Worm (Caenorhabditis elegans): ENCODE results near the gene C50F7.9.

Gene C50F7.9

DNA sequence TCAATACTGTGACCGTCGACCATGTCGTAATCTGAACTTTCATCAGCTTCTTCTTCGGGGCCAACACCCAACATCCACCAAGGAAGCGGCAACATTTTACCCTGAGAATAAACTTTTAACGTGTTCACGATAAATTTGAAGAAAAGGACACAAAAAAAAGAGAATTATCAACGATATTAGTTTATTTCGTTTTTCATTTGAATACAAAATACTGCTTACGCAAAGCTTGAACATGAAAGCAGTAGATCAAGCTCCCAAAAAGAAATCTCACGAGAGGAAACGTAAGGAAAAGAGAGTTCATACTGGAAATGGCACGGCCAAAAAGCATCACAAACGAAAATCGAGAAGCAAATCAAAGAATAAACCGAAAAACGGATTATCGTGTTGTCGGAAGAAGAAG lies 31.9 kb upstream of the C50F7.9 start, which contains the start of the genes C46A5.6 and C46A5.1:
Gene C46A5.6 (minus strand): TSS at position 101 of the 400 bp plus-strand sequence.
Gene C46A5.1 (plus strand): TSS at position 184 of the 400 bp plus-strand sequence.
- no peak for TF ChIP-seq mab-5 (tag; optimal IDR thresholded peaks at IDR 0.05)
- TF ChIP-seq sptf-1 (tag; optimal IDR thresholded peaks at IDR 0.05): no peak
- no peak for TF ChIP-seq tbx-8 (GFP tag; optimal IDR thresholded peaks at IDR 0.05)
- TF ChIP-seq mep-1 (tag; optimal IDR thresholded peaks at IDR 0.05): no peak

DNA sequence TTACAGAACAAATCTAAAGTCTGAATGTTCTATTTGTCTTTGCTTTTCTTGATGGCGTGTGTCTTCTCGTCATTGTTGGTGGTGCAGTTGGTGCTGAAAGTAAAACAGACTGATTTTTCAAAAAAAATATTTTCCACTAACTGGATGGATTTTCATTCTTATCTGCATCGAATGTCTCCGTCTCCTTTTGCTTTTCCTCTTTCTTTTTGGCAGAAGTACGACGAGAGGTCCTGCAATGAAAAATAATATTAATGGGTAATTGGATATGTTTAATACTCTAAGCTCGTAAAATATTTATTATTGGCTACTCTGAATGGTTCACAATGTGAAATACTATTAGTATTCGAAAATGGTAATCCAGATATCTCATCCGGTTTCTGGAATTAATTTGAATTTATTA lies 28.3 kb upstream of the C50F7.9 start, which contains the start of gene del-7:
Gene del-7 (plus strand): TSS at position 301 of the 400 bp plus-strand sequence.
- TF ChIP-seq bed-3 (GFP tag; optimal IDR thresholded peaks at IDR 0.05) (no peak), nhr-2 (tag; optimal IDR thresholded peaks at IDR 0.05) (no peak), ces-1 (GFP tag; optimal IDR thresholded peaks at IDR 0.05) (no peak), hlh-1 (tag; optimal IDR thresholded peaks at IDR 0.05) (no peak), elt-1 (tag; optimal IDR thresholded peaks at IDR 0.05; ENCODE audit: borderline replicate concordance, insufficient read depth) (no peak), lin-32 (GFP tag; optimal IDR thresholded peaks at IDR 0.05) (no peak), mep-1 (tag; optimal IDR thresholded peaks at IDR 0.05) (no peak), ceh-43 (GFP tag; optimal IDR thresholded peaks at IDR 0.05) (no peak), flh-1 (GFP tag; optimal IDR thresholded peaks at IDR 0.05) (no peak), nhr-76 (tag; optimal IDR thresholded peaks at IDR 0.05) (no peak), elt-3 (tag; optimal IDR thresholded peaks at IDR 0.05) (no peak), tbx-8 (GFP tag; optimal IDR thresholded peaks at IDR 0.05) (no peak), drap-1 (GFP tag; optimal IDR thresholded peaks at IDR 0.05) (no peak), ceh-83 (GFP tag; optimal IDR thresholded peaks at IDR 0.05) (no peak)

DNA sequence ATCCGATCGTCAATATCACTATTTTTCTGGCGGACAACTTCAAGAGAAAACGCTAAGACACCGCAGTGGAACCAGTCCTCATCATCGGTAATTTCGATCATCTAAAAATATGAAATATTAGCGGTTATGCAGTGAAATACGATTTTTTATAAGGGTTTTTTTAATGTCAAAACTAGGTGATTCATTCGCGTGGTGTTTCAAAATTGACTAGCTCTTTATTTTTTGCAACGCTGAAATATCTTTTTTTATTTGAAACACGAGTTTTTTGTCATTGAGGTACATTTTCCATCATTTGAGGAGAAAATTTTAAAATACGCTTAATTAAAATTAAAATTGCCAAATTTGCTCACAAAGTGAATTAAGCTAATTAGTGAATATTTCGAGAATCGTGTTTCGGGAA lies 27.7 kb upstream of the C50F7.9 start, which contains the start of gene dsb-3:
Gene dsb-3 (minus strand): TSS at position 101 of the 400 bp plus-strand sequence.
- no peak for TF ChIP-seq unc-39 (tag; optimal IDR thresholded peaks at IDR 0.05)
- no peak for TF ChIP-seq nhr-28 (tag; optimal IDR thresholded peaks at IDR 0.05)
- TF ChIP-seq snpc-4 (tag; optimal IDR thresholded peaks at IDR 0.05): no peak
- TF ChIP-seq lsy-2 (tag; optimal IDR thresholded peaks at IDR 0.05): no peak
- TF ChIP-seq drap-1 (GFP tag; optimal IDR thresholded peaks at IDR 0.05): no peak
- TF ChIP-seq pha-4 (tag; optimal IDR thresholded peaks at IDR 0.05): no peak
- TF ChIP-seq unc-120 (tag; optimal IDR thresholded peaks at IDR 0.05; ENCODE audit: poor library complexity, severe bottlenecking): no peak
- TF ChIP-seq mls-2 (tag; optimal IDR thresholded peaks at IDR 0.05): no peak
- TF ChIP-seq lin-32 (GFP tag; optimal IDR thresholded peaks at IDR 0.05): no peak
- no peak for TF ChIP-seq elt-1 (tag; optimal IDR thresholded peaks at IDR 0.05; ENCODE audit: borderline replicate concordance, insufficient read depth)
- TF ChIP-seq ces-1 (GFP tag; optimal IDR thresholded peaks at IDR 0.05): no peak
- TF ChIP-seq ham-2 (GFP tag; optimal IDR thresholded peaks at IDR 0.05): no peak
- no peak for TF ChIP-seq mab-5 (tag; optimal IDR thresholded peaks at IDR 0.05)
- no peak for TF ChIP-seq hlh-1 (tag; optimal IDR thresholded peaks at IDR 0.05)

DNA sequence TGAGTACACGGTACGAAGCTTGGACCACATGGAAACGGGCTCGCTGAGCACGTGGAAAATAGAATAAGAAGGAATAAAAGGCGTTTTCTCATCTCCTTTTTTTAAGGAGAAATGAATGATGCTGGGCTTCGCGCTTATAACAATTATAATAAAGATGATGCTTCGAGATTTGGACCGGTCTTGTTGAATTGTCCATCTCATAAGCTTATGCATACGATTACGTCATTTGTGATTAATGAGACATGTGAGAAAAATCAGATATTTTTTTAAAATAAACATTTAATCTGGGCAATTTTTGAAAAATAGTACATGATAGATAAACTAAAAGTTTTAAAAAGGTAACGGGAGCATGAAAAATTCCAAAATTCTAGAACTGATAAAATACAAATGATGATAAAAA lies 25.4 kb upstream of the C50F7.9 start, which contains the start of gene C46A5.4:
Gene C46A5.4 (minus strand): TSS at position 101 of the 400 bp plus-strand sequence.
- TF ChIP-seq zip-8 (tag; optimal IDR thresholded peaks at IDR 0.05) (peak; percentile 57), ceh-39 (tag; optimal IDR thresholded peaks at IDR 0.05) (no peak)

DNA sequence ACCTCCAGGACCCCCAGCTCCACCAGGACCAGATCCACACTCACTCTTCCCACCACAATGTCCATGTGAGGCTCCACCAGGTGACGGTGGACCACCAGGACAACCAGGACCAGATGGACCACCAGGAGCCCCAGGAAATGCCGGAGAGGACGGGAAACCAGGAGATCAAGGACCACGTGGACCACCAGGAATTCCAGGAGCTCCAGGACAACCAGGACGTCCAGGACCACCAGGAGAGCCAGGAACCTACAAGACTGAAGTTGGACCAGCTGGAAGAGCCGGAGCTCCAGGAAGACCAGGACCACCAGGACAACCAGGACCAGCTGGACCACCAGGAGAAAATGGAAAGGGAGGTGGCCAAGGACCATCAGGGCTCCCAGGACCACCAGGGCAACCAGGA lies 22.3 kb upstream of the C50F7.9 start:
- TF ChIP-seq hlh-1 (tag; optimal IDR thresholded peaks at IDR 0.05) (no peak), ceh-43 (GFP tag; optimal IDR thresholded peaks at IDR 0.05) (no peak), sptf-1 (tag; optimal IDR thresholded peaks at IDR 0.05) (no peak)

DNA sequence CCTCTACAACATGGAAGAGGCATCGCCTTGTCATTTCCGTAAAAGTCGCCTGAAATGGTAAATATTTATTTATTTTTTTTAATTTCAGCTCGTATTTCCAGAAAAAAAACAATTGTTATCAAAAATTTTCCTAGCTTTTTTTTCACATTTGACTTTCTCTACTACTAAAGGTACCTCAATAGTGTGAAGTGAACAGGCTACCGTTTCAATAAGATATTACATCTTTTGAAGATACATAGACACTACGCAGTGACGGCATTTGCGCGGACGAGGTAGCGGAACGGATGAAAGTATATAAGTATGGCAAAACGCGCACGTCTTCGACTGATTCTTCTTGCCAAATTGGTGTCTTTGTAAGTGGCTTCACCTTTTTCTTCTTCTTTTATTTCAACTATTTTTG lies 21.2 kb upstream of the C50F7.9 start, which contains the start of gene col-14:
Gene col-14 (plus strand): TSS at position 301 of the 400 bp plus-strand sequence.
- no peak for TF ChIP-seq lsy-2 (tag; optimal IDR thresholded peaks at IDR 0.05)
- TF ChIP-seq mep-1 (tag; optimal IDR thresholded peaks at IDR 0.05): no peak
- TF ChIP-seq elt-3 (tag; optimal IDR thresholded peaks at IDR 0.05): no peak
- no peak for TF ChIP-seq ces-1 (GFP tag; optimal IDR thresholded peaks at IDR 0.05)

DNA sequence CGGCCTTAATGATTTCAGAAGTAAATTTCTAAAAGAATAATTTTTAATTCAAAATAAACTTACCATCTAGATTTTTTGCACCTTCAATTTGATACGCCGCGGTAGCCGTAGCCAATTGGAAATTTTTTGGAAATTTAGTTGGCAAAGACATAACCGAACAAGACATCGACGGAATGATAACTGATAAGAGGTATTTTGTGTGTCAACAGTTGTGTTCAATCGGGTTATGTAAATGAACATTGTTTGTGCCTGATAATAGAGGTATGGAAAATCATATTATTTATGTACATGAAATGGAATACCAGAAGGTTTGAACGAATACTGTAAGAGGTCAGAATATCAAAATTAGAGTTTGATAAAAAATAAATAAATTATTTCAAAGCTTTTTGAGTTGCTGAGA lies 16.0 kb upstream of the C50F7.9 start, which contains the start of gene klo-1:
Gene klo-1 (minus strand): TSS at position 388 of the 400 bp plus-strand sequence.
- TF ChIP-seq mep-1 (tag; optimal IDR thresholded peaks at IDR 0.05) (no peak), nhr-237 (tag; optimal IDR thresholded peaks at IDR 0.05) (no peak), unc-120 (tag; optimal IDR thresholded peaks at IDR 0.05; ENCODE audit: poor library complexity, severe bottlenecking) (no peak), snpc-4 (tag; optimal IDR thresholded peaks at IDR 0.05) (no peak), unc-39 (tag; optimal IDR thresholded peaks at IDR 0.05) (no peak), zip-8 (tag; optimal IDR thresholded peaks at IDR 0.05) (no peak), M03D4.4 (tag; optimal IDR thresholded peaks at IDR 0.05) (no peak), cnd-1 (tag; optimal IDR thresholded peaks at IDR 0.05) (no peak), flh-1 (GFP tag; optimal IDR thresholded peaks at IDR 0.05) (no peak), lin-13 (tag; optimal IDR thresholded peaks at IDR 0.05) (no peak), nhr-12 (tag; optimal IDR thresholded peaks at IDR 0.05) (no peak), ces-1 (GFP tag; optimal IDR thresholded peaks at IDR 0.05) (no peak), blmp-1 (tag; optimal IDR thresholded peaks at IDR 0.05) (no peak), bed-3 (GFP tag; optimal IDR thresholded peaks at IDR 0.05) (no peak), lsy-2 (tag; optimal IDR thresholded peaks at IDR 0.05) (no peak), ceh-39 (tag; optimal IDR thresholded peaks at IDR 0.05) (no peak), unc-62 (GFP tag; optimal IDR thresholded peaks at IDR 0.05) (no peak), ham-2 (GFP tag; optimal IDR thresholded peaks at IDR 0.05) (no peak), mab-5 (tag; optimal IDR thresholded peaks at IDR 0.05) (no peak)

Measured in whole organism, mixed stage, embryonic.